Fruit fly (Drosophila melanogaster): Measurements from ENCODE around the gene Elovl7.

Elovl7 gene

dm6 chr3R:8032923-8033478, 37.3 kb upstream of the Elovl7 start, which contains the start of the genes CG11035 and unc-45 (continued):
- no peak for TF ChIP-seq wor (GFP tag; IDR thresholded peaks at IDR 0.05)
- TF ChIP-seq zen2 (GFP tag; IDR thresholded peaks at IDR 0.05; ENCODE audit: partially characterized antibody) = no peak; the same call in 2 of the 3 replicates

dm6 chr3R:8030151-8030899, 34.7 kb upstream of the Elovl7 start, which contains the start of the genes CG10903 and CG2747:
Gene CG10903 (plus strand): TSS chr3R:8030411.
Gene CG2747 (minus strand): TSS chr3R:8030790.
- TF ChIP-seq CG14710 (tag; optimal IDR thresholded peaks at IDR 0.05) (peak; percentile 27), YL-1 (GFP tag; optimal IDR thresholded peaks at IDR 0.05) (peak; percentile 79), CG10431 (GFP tag; optimal IDR thresholded peaks at IDR 0.05) (no peak), CG1603 (tag; optimal IDR thresholded peaks at IDR 0.05) (peak; percentile 47), Blimp-1 (GFP tag; optimal IDR thresholded peaks at IDR 0.05) (peak; percentile 61), CG2116 (GFP tag; optimal IDR thresholded peaks at IDR 0.05) (peak; percentile 61), Dref (GFP tag; IDR thresholded peaks at IDR 0.05) (peak; percentile 68), CG15514 (GFP tag; optimal IDR thresholded peaks at IDR 0.05) (peak; percentile 94), CG8290 (GFP tag; optimal IDR thresholded peaks at IDR 0.05) (no peak), CG8290 (tag; optimal IDR thresholded peaks at IDR 0.05) (no peak), CG1024 (GFP tag; IDR thresholded peaks at IDR 0.05) (no peak), row (GFP tag; IDR thresholded peaks at IDR 0.05) (peak; percentile 23; the same call in 1 of the 3 replicates), inv (GFP tag; IDR thresholded peaks at IDR 0.05; ENCODE audit: partially characterized antibody) (peak; percentile 53; the same call in 1 of the 2 replicates), phol (tag; optimal IDR thresholded peaks at IDR 0.05) (peak; percentile 43), crp (GFP tag; optimal IDR thresholded peaks at IDR 0.05) (peak; percentile 66 to 94), dm (GFP tag; optimal IDR thresholded peaks at IDR 0.05) (peak; percentile 89), bbx (GFP tag; IDR thresholded peaks at IDR 0.05; ENCODE audit: partially characterized antibody) (peak; percentile 62), Side (GFP tag; optimal IDR thresholded peaks at IDR 0.05) (no peak), crc (GFP tag; optimal IDR thresholded peaks at IDR 0.05) (no peak), Dp (GFP tag; optimal IDR thresholded peaks at IDR 0.05) (peak; percentile 0), unc-4 (GFP tag; IDR thresholded peaks at IDR 0.05; ENCODE audit: partially characterized antibody) (peak; percentile 69; the same call in 1 of the 2 replicates), CG17186 (GFP tag; optimal IDR thresholded peaks at IDR 0.05) (peak; percentile 56), tx (GFP tag; optimal IDR thresholded peaks at IDR 0.05) (peak; percentile 61), CG10543 (GFP tag; optimal IDR thresholded peaks at IDR 0.05) (peak; percentile 41), CG10654 (GFP tag; optimal IDR thresholded peaks at IDR 0.05) (no peak), CG12219 (GFP tag; optimal IDR thresholded peaks at IDR 0.05) (no peak), Rfx (GFP tag; IDR thresholded peaks at IDR 0.05) (0 out of 2 replicates have a peak, but pooled peaks have one; percentile 35), Dll (GFP tag; IDR thresholded peaks at IDR 0.05; ENCODE audit: partially characterized antibody) (peak; percentile 73), sna (GFP tag; IDR thresholded peaks at IDR 0.05; ENCODE audit: partially characterized antibody) (no peak), amos (GFP tag; IDR thresholded peaks at IDR 0.05; ENCODE audit: partially characterized antibody) (peak; percentile 75), grau (tag; optimal IDR thresholded peaks at IDR 0.05) (peak; percentile 9), CG8944 (GFP tag; optimal IDR thresholded peaks at IDR 0.05) (no peak), BEAF-32 (GFP tag; optimal IDR thresholded peaks at IDR 0.05) (peak; percentile 80), slou (GFP tag; optimal IDR thresholded peaks at IDR 0.05) (no peak), Neu2 (GFP tag; optimal IDR thresholded peaks at IDR 0.05; ENCODE audit: borderline replicate concordance) (no peak), CG43689 (GFP tag; IDR thresholded peaks at IDR 0.05) (no peak), CG2120 (GFP tag; optimal IDR thresholded peaks at IDR 0.05) (no peak), HmgZ (tag; optimal IDR thresholded peaks at IDR 0.05) (peak; percentile 39), CG16813 (GFP tag; IDR thresholded peaks at IDR 0.05; ENCODE audit: partially characterized antibody) (peak; percentile 64; the same call in 2 of the 3 replicates), CG31388 (GFP tag; optimal IDR thresholded peaks at IDR 0.05) (no peak), CG33213 (GFP tag; optimal IDR thresholded peaks at IDR 0.05) (no peak), CG6791 (GFP tag; IDR thresholded peaks at IDR 0.05; ENCODE audit: partially characterized antibody) (peak; percentile 68; the same call in 2 of the 3 replicates), kni (GFP tag; optimal IDR thresholded peaks at IDR 0.05) (peak; percentile 74)

Data from whole organism, embryonic.